Worm (Caenorhabditis elegans): ENCODE results near the gene npl-4.1.

DNA sequence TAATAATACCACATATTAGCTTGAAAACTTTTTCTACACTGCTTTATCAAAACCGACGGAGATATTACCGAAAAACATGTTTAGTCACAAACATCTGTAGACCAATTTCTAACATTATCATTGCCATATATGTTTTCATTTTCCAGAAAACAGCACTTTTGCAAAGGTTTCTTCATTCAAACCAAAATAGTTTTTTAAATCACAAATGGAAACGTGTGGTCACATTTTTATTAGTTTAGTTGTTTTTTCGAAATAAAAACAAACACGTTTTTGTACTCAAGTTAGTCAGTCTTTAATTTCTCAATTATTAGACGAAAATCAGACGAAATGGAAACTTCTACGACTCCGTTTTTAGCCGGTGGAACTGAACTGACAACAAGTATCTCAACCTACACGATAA, 6.9 kb downstream of the npl-4.1 start, which contains the start of gene F59E12.3:
- TF ChIP-seq egl-43 (GFP tag; IDR thresholded peaks at IDR 0.05) (no peak), saeg-2 (GFP tag; IDR thresholded peaks at IDR 0.05) (no peak), nhr-237 (tag; optimal IDR thresholded peaks at IDR 0.05) (no peak), madf-5 (GFP tag; IDR thresholded peaks at IDR 0.05) (no peak), lin-13 (GFP tag; optimal IDR thresholded peaks at IDR 0.05) (no peak), ceh-20 (GFP tag; IDR thresholded peaks at IDR 0.05) (no peak)

Data from whole organism, L4 larva.